Worm (Caenorhabditis elegans) whole organism, early embryonic: ENCODE results near the gene dpy-22.

ENCODE experiments used
- B0310.2 ChIP-seq: sonication (generic microtip); optimal IDR thresholded peaks from 2 replicates; lab custom pipeline; 2016; ENCODE audit warnings: mild to moderate bottlenecking, missing genetic modification characterization, missing compliant biosample characterization
- F13C5.2 ChIP-seq: sonication (generic microtip); optimal IDR thresholded peaks from 2 replicates; lab custom pipeline; 2017; ENCODE audit warnings: mild to moderate bottlenecking, missing genetic modification characterization, inconsistent platforms, missing compliant biosample characterization
- aly-1 ChIP-seq: sonication (generic microtip); optimal IDR thresholded peaks from 2 replicates; lab custom pipeline; 2016; ENCODE audit warnings: missing genetic modification characterization, missing compliant biosample characterization
- ama-1 ChIP-seq: fragments of 150-350 bp; optimal IDR thresholded peaks from 2 replicates; lab custom pipeline; 2014
- ceh-13 ChIP-seq: fragments of 200-800 bp; sonication (Bioruptor generic); optimal IDR thresholded peaks from 2 replicates; lab custom pipeline; 2018; ENCODE audit warnings: mild to moderate bottlenecking, missing genetic modification characterization, missing compliant biosample characterization
- ceh-36 ChIP-seq: sonication (generic microtip); optimal IDR thresholded peaks from 2 replicates; lab custom pipeline; 2016; ENCODE audit warnings: missing genetic modification characterization, inconsistent platforms, missing compliant biosample characterization
- ets-7 ChIP-seq: sonication (generic microtip); optimal IDR thresholded peaks from 2 replicates; lab custom pipeline; 2016; ENCODE audit warnings: missing genotype, missing genetic modification characterization, missing compliant biosample characterization
- flt-1 ChIP-seq: fragments of 200-800 bp; sonication (Bioruptor generic); IDR thresholded peaks from 2 replicates; pipeline ENCODE4 v1.3.6; 2022; ENCODE audit warnings: missing genetic modification characterization, missing compliant biosample characterization
- hmbx-1 ChIP-seq: sonication (generic microtip); optimal IDR thresholded peaks from 2 replicates; lab custom pipeline; 2016; ENCODE audit warnings: mild to moderate bottlenecking, missing genetic modification characterization, missing compliant biosample characterization
- hmg-4 ChIP-seq: fragments of 200-800 bp; sonication (Bioruptor generic); optimal IDR thresholded peaks from 2 replicates; lab custom pipeline; 2018; ENCODE audit warnings: mild to moderate bottlenecking, missing genetic modification characterization, missing compliant biosample characterization
- hnd-1 ChIP-seq: sonication (generic microtip); optimal IDR thresholded peaks from 2 replicates; lab custom pipeline; 2016; ENCODE audit warnings: missing genetic modification characterization, missing compliant biosample characterization
- pes-1 ChIP-seq: fragments of 200-800 bp; sonication (Bioruptor generic); IDR thresholded peaks from 2 replicates; pipeline ENCODE4 v1.3.6; 2022; ENCODE audit warnings: missing genetic modification reagents, missing genetic modification characterization, missing compliant biosample characterization
- scrt-1 ChIP-seq: fragments of 200-800 bp; sonication (Bioruptor generic); IDR thresholded peaks from 2 replicates; pipeline ENCODE4 v1.3.6; 2022; ENCODE audit warnings: missing genetic modification characterization, missing compliant biosample characterization
- sea-1 ChIP-seq: fragments of 200-800 bp; sonication (Bioruptor generic); conservative IDR thresholded peaks from 2 replicates; pipeline ENCODE4 v1.3.6; 2022; ENCODE audit warnings: missing genetic modification characterization, missing compliant biosample characterization
- tbx-11 ChIP-seq: fragments of 200-800 bp; sonication (Bioruptor generic); IDR thresholded peaks from 2 replicates; pipeline ENCODE4 v1.3.6; 2022; ENCODE audit warnings: missing genetic modification characterization, missing compliant biosample characterization
- tbx-37 ChIP-seq: fragments of 200-800 bp; sonication (Bioruptor generic); conservative IDR thresholded peaks from 2 replicates; pipeline ENCODE4 v1.3.6; 2022; ENCODE audit warnings: missing genetic modification reagents, missing genetic modification characterization, missing compliant biosample characterization
- tra-4 ChIP-seq: sonication (generic microtip); optimal IDR thresholded peaks from 2 replicates; lab custom pipeline; 2017; ENCODE audit warnings: missing genetic modification characterization, missing compliant biosample characterization

Gene dpy-22

DNA sequence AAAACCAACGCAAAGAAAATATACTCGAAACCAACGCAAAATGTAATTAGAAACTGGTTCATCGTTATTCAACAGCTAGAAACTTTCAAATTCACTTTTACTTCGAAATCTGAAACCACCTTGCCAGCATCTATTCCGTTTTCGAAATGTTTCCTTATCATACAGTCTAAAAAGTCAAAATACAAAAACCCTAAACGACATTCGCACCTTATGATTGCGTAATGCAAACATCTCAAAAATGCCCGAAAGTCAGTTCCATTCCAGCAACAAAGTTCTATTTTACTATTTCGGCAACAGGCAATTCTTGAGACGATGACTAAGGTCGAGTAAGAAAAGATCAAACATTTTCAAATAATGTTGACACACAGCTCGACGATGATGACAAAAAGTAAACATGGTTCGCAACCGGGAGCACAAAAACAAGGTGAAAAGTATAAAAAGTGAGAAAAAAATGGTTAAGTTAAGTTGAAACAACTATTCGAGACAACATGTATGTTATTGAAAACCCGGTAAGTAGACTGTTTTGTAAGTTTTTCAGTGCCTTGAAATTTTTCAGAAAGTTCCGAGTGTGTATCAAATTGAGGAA lies 29.8 kb upstream of the dpy-22 start, which contains the start of gene lec-7:
TSS of gene lec-7 (plus strand) at position 297 of the 586 bp plus-strand sequence.
- TF ChIP-seq ama-1 (lab: Kevin White, UChicago) (no peak), scrt-1 (GFP tag; lab: Robert Waterston, UW) (no peak), ceh-36 (tag; lab: Kevin White, UChicago) (no peak), tbx-37 (GFP tag; lab: Robert Waterston, UW) (no peak)

DNA sequence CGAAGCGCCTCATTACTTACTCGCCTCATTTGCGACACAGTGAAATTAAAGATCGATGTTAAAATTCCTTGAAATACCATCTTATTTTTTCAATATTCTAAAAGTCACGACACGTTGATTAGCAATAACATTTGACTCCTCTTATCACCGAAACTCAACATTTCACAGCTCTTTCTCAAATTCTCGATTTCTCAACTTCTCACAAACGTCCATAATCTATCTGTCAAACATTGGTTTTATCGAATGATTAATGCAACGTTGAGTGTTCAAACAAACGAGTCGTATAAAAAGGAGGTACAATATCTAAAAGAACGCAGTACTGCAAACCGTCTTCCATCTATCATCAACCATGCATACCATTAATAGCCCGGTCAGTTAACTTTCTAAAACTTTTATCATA lies 28.2 kb upstream of the dpy-22 start, which contains the start of gene lec-8:
TSS of gene lec-8 (plus strand) at position 314 of the 400 bp plus-strand sequence.
- TF ChIP-seq tbx-37 (GFP tag; lab: Robert Waterston, UW) (no peak), ceh-13 (no peak), F13C5.2 (tag; lab: Kevin White, UChicago) (no peak), aly-1 (tag; lab: Kevin White, UChicago) (no peak), flt-1 (GFP tag; lab: Robert Waterston, UW) (no peak), scrt-1 (GFP tag; lab: Robert Waterston, UW) (no peak), sea-1 (GFP tag; lab: Robert Waterston, UW) (no peak), pes-1 (GFP tag; lab: Robert Waterston, UW) (no peak), tra-4 (tag; lab: Kevin White, UChicago) (no peak), ama-1 (lab: Kevin White, UChicago) (no peak), ceh-36 (tag; lab: Kevin White, UChicago) (no peak), hnd-1 (tag; lab: Kevin White, UChicago) (no peak), hmg-4 (no peak), tbx-11 (GFP tag; lab: Robert Waterston, UW) (no peak), ets-7 (tag; lab: Kevin White, UChicago) (no peak), hmbx-1 (tag; lab: Kevin White, UChicago) (no peak), B0310.2 (tag; lab: Kevin White, UChicago) (no peak)

ce11 chrX:9848214-9848789 lies 26.2 kb upstream of the dpy-22 start:
- no peak for TF ChIP-seq ets-7 (tag; lab: Kevin White, UChicago)
- TF ChIP-seq ama-1 (lab: Kevin White, UChicago): no peak
- TF ChIP-seq hmbx-1 (tag; lab: Kevin White, UChicago): no peak
- no peak for TF ChIP-seq ceh-13
- no peak for TF ChIP-seq pes-1 (GFP tag; lab: Robert Waterston, UW)
- no peak for TF ChIP-seq B0310.2 (tag; lab: Kevin White, UChicago)

- TF ChIP-seq sea-1 (GFP tag; lab: Robert Waterston, UW) (no peak), ceh-36 (tag; lab: Kevin White, UChicago) (peak; percentile 34)
Observed at ce11 chrX:9846975-9847374, 24.9 kb upstream of the dpy-22 start, which contains the start of gene vab-15. Gene vab-15 (plus strand): TSS chrX:9847275.

ce11 chrX:9845916-9846315 lies 23.8 kb upstream of the dpy-22 start:
- TF ChIP-seq tbx-11 (GFP tag; lab: Robert Waterston, UW) (no peak), hnd-1 (tag; lab: Kevin White, UChicago) (no peak), scrt-1 (GFP tag; lab: Robert Waterston, UW) (no peak), ceh-36 (tag; lab: Kevin White, UChicago) (no peak), F13C5.2 (tag; lab: Kevin White, UChicago) (no peak), pes-1 (GFP tag; lab: Robert Waterston, UW) (no peak), tra-4 (tag; lab: Kevin White, UChicago) (no peak), sea-1 (GFP tag; lab: Robert Waterston, UW) (no peak), B0310.2 (tag; lab: Kevin White, UChicago) (no peak), tbx-37 (GFP tag; lab: Robert Waterston, UW) (no peak)

DNA sequence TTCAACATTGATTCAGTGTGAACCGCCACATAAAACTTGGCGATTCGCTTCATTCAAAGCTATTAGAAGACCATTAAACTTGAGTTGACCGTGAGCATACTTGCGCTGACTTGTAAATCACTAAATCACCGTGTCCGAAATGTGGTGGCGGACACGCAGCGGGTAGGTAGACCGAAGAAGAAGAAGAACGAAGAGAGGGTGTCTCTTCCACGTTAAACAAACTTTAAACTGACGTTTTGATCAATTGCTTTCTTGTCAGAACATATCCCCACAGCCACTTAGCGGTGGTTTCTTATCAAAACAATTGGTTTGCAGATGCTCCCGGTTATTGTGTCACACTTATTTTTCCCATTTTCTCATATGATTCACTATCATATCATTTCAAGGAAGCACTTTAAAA lies 21.5 kb upstream of the dpy-22 start:
- TF ChIP-seq pes-1 (GFP tag; lab: Robert Waterston, UW): no peak
- TF ChIP-seq hmg-4: no peak
- no peak for TF ChIP-seq ceh-36 (tag; lab: Kevin White, UChicago)
- no peak for TF ChIP-seq tbx-11 (GFP tag; lab: Robert Waterston, UW)
- TF ChIP-seq scrt-1 (GFP tag; lab: Robert Waterston, UW): no peak
- TF ChIP-seq F13C5.2 (tag; lab: Kevin White, UChicago): no peak
- no peak for TF ChIP-seq hmbx-1 (tag; lab: Kevin White, UChicago)
- TF ChIP-seq ceh-13: no peak
- TF ChIP-seq ets-7 (tag; lab: Kevin White, UChicago): no peak
- TF ChIP-seq hnd-1 (tag; lab: Kevin White, UChicago): no peak
- no peak for TF ChIP-seq tra-4 (tag; lab: Kevin White, UChicago)
- TF ChIP-seq ama-1 (lab: Kevin White, UChicago): no peak
- TF ChIP-seq flt-1 (GFP tag; lab: Robert Waterston, UW): no peak
- TF ChIP-seq sea-1 (GFP tag; lab: Robert Waterston, UW): no peak
- TF ChIP-seq aly-1 (tag; lab: Kevin White, UChicago): no peak
- TF ChIP-seq B0310.2 (tag; lab: Kevin White, UChicago): no peak
- no peak for TF ChIP-seq tbx-37 (GFP tag; lab: Robert Waterston, UW)

DNA sequence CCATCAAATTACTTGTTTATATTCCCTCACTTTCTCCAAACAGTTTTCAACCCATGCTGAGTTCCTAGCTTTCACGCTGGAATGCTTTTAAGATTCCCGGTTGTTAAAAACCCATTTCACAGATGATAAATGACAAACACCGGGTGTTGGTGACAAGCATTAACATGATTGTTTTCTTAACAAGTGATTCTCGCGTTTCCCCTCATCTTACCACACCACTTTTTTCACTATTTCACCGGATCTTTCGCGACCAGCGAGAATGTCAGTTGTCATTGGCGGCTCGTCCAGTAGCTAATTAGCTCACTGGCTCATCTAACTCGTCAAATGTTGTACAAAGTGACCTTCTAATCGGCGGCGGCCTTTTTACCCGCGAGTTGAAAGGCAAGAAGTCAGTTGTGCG lies 20.0 kb upstream of the dpy-22 start:
- TF ChIP-seq hnd-1 (tag; lab: Kevin White, UChicago) (no peak), ceh-36 (tag; lab: Kevin White, UChicago) (no peak), aly-1 (tag; lab: Kevin White, UChicago) (no peak), sea-1 (GFP tag; lab: Robert Waterston, UW) (no peak), F13C5.2 (tag; lab: Kevin White, UChicago) (no peak), hmbx-1 (tag; lab: Kevin White, UChicago) (no peak), tbx-11 (GFP tag; lab: Robert Waterston, UW) (no peak), B0310.2 (tag; lab: Kevin White, UChicago) (no peak), hmg-4 (no peak), tra-4 (tag; lab: Kevin White, UChicago) (no peak), ets-7 (tag; lab: Kevin White, UChicago) (no peak), tbx-37 (GFP tag; lab: Robert Waterston, UW) (no peak), scrt-1 (GFP tag; lab: Robert Waterston, UW) (no peak)
